Worm (Caenorhabditis elegans): Measurements from ENCODE around the gene F13E9.19.

The F13E9.19 gene

ce11 chrIV:10858300-10859016 lies 40.7 kb upstream of the F13E9.19 start, which contains the start of the genes T11G6.2 and hars-1:
Gene T11G6.2 (minus strand): TSS chrIV:10858496.
Gene hars-1 (plus strand): TSS chrIV:10858957.
- TF ChIP-seq nfyb-1 (GFP tag; IDR thresholded peaks at IDR 0.05) (no peak), fkh-3 (tag; optimal IDR thresholded peaks at IDR 0.05) (no peak), lsl-1 (GFP tag; optimal IDR thresholded peaks at IDR 0.05) (peak; percentile 87), F37B4.10 (GFP tag; IDR thresholded peaks at IDR 0.05) (no peak), F33H1.4 (GFP tag; IDR thresholded peaks at IDR 0.05) (peak; percentile 89), egl-18 (GFP tag; IDR thresholded peaks at IDR 0.05) (no peak), nhr-80 (tag; optimal IDR thresholded peaks at IDR 0.05) (peak; percentile 86), xnd-1 (tag; optimal IDR thresholded peaks at IDR 0.05) (peak; percentile 93), efl-1 (GFP tag; optimal IDR thresholded peaks at IDR 0.05) (peak; percentile 49), ceh-91 (GFP tag; IDR thresholded peaks at IDR 0.05) (peak; percentile 53; the same call in 1 of the 2 replicates), let-607 (tag; optimal IDR thresholded peaks at IDR 0.05) (peak; percentile 35 to 78), nhr-120 (GFP tag; IDR thresholded peaks at IDR 0.05) (no peak), madf-8 (GFP tag; conservative IDR thresholded peaks at IDR 0.05) (peak; percentile 97), die-1 (tag; optimal IDR thresholded peaks at IDR 0.05) (no peak), attf-5 (GFP tag; optimal IDR thresholded peaks at IDR 0.05) (peak; percentile 69), dox-1 (GFP tag; IDR thresholded peaks at IDR 0.05) (0 out of 2 replicates have a peak, but pooled peaks have one; percentile 48), rpc-1 (optimal IDR thresholded peaks at IDR 0.05) (no peak), rpc-1 (tag; optimal IDR thresholded peaks at IDR 0.05) (no peak), ztf-18 (tag; optimal IDR thresholded peaks at IDR 0.05) (peak; percentile 3), pbrm-1 (GFP tag; IDR thresholded peaks at IDR 0.05) (0 out of 2 replicates have a peak, but pooled peaks have one; percentile 18), mcd-1 (GFP tag; IDR thresholded peaks at IDR 0.05) (peak; percentile 49; the same call in 1 of the 2 replicates), nfya-1 (tag; optimal IDR thresholded peaks at IDR 0.05; ENCODE audit: borderline replicate concordance, insufficient read depth) (no peak), snpc-4 (GFP tag; optimal IDR thresholded peaks at IDR 0.05) (no peak), snpc-4 (tag; optimal IDR thresholded peaks at IDR 0.05) (peak in 1 of 4 experiments; percentile 21), madf-6 (GFP tag; IDR thresholded peaks at IDR 0.05) (peak; percentile 99), cebp-1 (GFP tag; IDR thresholded peaks at IDR 0.05) (peak; percentile 67; the same call in 1 of the 2 replicates), cebp-1 (tag; optimal IDR thresholded peaks at IDR 0.05) (peak; percentile 85)

ce11 chrIV:10861102-10861501 lies 38.1 kb upstream of the F13E9.19 start, which contains the start of gene rbm-22:
Gene rbm-22 (plus strand): TSS chrIV:10861402.
- TF ChIP-seq ceh-58 (GFP tag; IDR thresholded peaks at IDR 0.05) (no peak), aptf-2 (GFP tag; conservative IDR thresholded peaks at IDR 0.05) (no peak), nhr-80 (tag; optimal IDR thresholded peaks at IDR 0.05) (no peak), F37B4.10 (GFP tag; IDR thresholded peaks at IDR 0.05) (no peak), pha-4 (tag; optimal IDR thresholded peaks at IDR 0.05) (no peak), ceh-40 (GFP tag; IDR thresholded peaks at IDR 0.05) (no peak), Y79H2A.3 (GFP tag; conservative IDR thresholded peaks at IDR 0.05) (no peak), nfyb-1 (GFP tag; IDR thresholded peaks at IDR 0.05) (no peak), Y95B8A.8 (GFP tag; IDR thresholded peaks at IDR 0.05) (no peak), K11D2.4 (GFP tag; IDR thresholded peaks at IDR 0.05) (no peak), B0261.1 (tag; optimal IDR thresholded peaks at IDR 0.05) (no peak), C06A6.2 (GFP tag; conservative IDR thresholded peaks at IDR 0.05) (no peak), ccch-3 (GFP tag; optimal IDR thresholded peaks at IDR 0.05) (no peak), ceh-27 (GFP tag; optimal IDR thresholded peaks at IDR 0.05) (no peak), Y53G8AR.9 (GFP tag; conservative IDR thresholded peaks at IDR 0.05) (no peak), tbp1 (GFP tag; optimal IDR thresholded peaks at IDR 0.05) (no peak), pbrm-1 (GFP tag; IDR thresholded peaks at IDR 0.05) (no peak), chd-7 (tag; optimal IDR thresholded peaks at IDR 0.05) (no peak), ceh-79 (tag; optimal IDR thresholded peaks at IDR 0.05) (no peak), nfya-1 (tag; optimal IDR thresholded peaks at IDR 0.05; ENCODE audit: borderline replicate concordance, insufficient read depth) (no peak)

All from whole organism, young adult.